Worm (Caenorhabditis elegans): Measurements from ENCODE around the gene agxt-1.

DNA sequence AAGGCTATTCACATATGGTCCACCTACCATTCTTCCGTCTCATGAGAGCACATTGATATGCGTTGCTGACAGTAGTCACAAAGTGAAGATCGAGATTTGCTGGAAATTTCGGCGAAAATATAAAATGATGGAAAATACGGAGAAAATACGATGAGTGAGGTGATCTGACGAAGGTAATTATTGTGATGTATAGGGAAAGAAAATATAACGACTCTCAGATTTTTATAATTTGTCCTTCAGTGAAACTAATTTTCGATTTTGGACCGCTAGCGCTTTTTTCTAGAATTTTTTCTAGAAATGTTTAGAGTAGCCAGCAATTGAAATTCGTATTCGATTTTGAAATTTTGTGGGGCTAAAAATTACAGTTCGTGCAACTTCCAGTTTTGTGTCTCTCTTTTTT lies 16.2 kb upstream of the agxt-1 start, which contains the start of gene F46C5.2:
- TF ChIP-seq hnd-1 (tag; optimal IDR thresholded peaks at IDR 0.05) (no peak), tra-4 (tag; optimal IDR thresholded peaks at IDR 0.05) (no peak), tbx-37 (GFP tag; conservative IDR thresholded peaks at IDR 0.05) (no peak), ama-1 (optimal IDR thresholded peaks at IDR 0.05) (no peak), ets-7 (tag; optimal IDR thresholded peaks at IDR 0.05) (no peak), flt-1 (GFP tag; IDR thresholded peaks at IDR 0.05) (no peak), aly-1 (tag; optimal IDR thresholded peaks at IDR 0.05) (no peak), scrt-1 (GFP tag; IDR thresholded peaks at IDR 0.05) (no peak), ceh-36 (tag; optimal IDR thresholded peaks at IDR 0.05) (no peak)

Measured in whole organism, early embryonic.